Fruit fly (Drosophila melanogaster) S2 (cell line): ENCODE results near the gene CG4611.

Experiments
- CG8478 ChIP-seq: fragments of >200 bp; optimal IDR thresholded peaks from 2 replicates; lab custom pipeline; 2018
- CTCF ChIP-seq, 2 experiments: fragments of >200 bp; optimal IDR thresholded peaks; 2 replicates each; lab custom pipeline; 2018

DNA sequence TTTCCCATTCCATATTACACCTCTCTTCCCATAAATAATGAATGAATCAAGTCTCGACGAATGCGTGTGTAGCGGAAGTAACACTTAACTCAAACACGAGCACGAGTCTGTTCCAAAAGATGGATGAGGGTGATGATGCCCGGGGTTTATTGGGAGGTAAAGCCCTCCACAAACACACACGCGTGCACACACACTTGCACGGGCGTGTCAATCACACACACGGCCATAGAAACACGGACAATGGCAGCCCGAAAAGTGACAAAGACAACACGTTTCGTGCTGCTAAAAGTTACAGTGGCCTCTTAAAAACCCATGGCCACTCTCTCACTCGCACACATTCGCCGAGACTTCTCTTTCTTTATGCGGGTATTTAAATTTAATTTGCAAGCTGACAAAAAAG is 42.7 kb downstream of the CG4611 start:
- TF ChIP-seq CG8478 (lab: Kevin White, UChicago) (no peak), CTCF (optimal IDR thresholded peaks at IDR 0.05; lab: Kevin White, UChicago) (no peak)
